Fruit fly (Drosophila melanogaster) whole organism, embryonic: ENCODE data around the gene lin-52.

Experiments
- CG10462 ChIP-seq: fragments of 200-800 bp; sonication (Bioruptor generic); optimal IDR thresholded peaks from 2 replicates; lab custom pipeline; 2016; ENCODE audit warnings: missing biosample characterization, missing genetic modification characterization
- CG11504 ChIP-seq: fragments of 200-800 bp; sonication (Bioruptor generic); optimal IDR thresholded peaks from 3 replicates; lab custom pipeline; 2019; ENCODE audit warnings: missing biosample characterization, mild to moderate bottlenecking, missing genetic modification characterization, moderate library complexity
- CG1233 ChIP-seq: fragments of 200-800 bp; sonication (Bioruptor generic); optimal IDR thresholded peaks from 4 replicates; lab custom pipeline; 2018; ENCODE audit warnings: missing biosample characterization, mild to moderate bottlenecking, missing genetic modification characterization
- CG12391 ChIP-seq: fragments of 200-800 bp; sonication (Bioruptor generic); optimal IDR thresholded peaks from 3 replicates; lab custom pipeline; 2018; ENCODE audit warnings: missing biosample characterization, mild to moderate bottlenecking, missing genetic modification characterization, moderate library complexity
- CG14667 ChIP-seq: fragments of 200-800 bp; sonication (Bioruptor generic); IDR thresholded peaks from 2 replicates; pipeline ENCODE4 v1.3.6; 2022; ENCODE audit warnings: missing biosample characterization, missing genetic modification characterization
- CG14710 ChIP-seq: fragments of 200-800 bp; sonication (Bioruptor generic); optimal IDR thresholded peaks from 3 replicates; lab custom pipeline; 2019; ENCODE audit warnings: missing biosample characterization, mild to moderate bottlenecking, missing genetic modification characterization, moderate library complexity
- CG14860 ChIP-seq: fragments of 200-800 bp; sonication (Bioruptor generic); IDR thresholded peaks from 3 replicates; pipeline ENCODE4 v1.3.6; 2022; ENCODE audit warnings: missing biosample characterization, missing genetic modification characterization; ENCODE audit not compliant: partially characterized antibody
- CG16863 ChIP-seq: fragments of 200-800 bp; sonication (Bioruptor generic); optimal IDR thresholded peaks from 3 replicates; lab custom pipeline; 2016; ENCODE audit warnings: missing biosample characterization, missing genetic modification characterization
- CG17361 ChIP-seq: fragments of 200-800 bp; sonication (Bioruptor generic); IDR thresholded peaks from 3 replicates; pipeline ENCODE4 v1.3.6; 2022; ENCODE audit warnings: missing biosample characterization, missing genetic modification characterization
- CG17829 ChIP-seq: fragments of 200-800 bp; optimal IDR thresholded peaks from 2 replicates; lab custom pipeline; 2019; ENCODE audit warnings: missing biosample characterization, mild to moderate bottlenecking, missing genetic modification characterization, moderate library complexity
- CG18476 ChIP-seq: fragments of 200-800 bp; sonication (Bioruptor generic); optimal IDR thresholded peaks from 2 replicates; lab custom pipeline; 2016; ENCODE audit warnings: missing biosample characterization, mild to moderate bottlenecking, missing genetic modification characterization
- CG2202 ChIP-seq: fragments of 200-800 bp; sonication (Bioruptor generic); optimal IDR thresholded peaks from 2 replicates; lab custom pipeline; 2018; ENCODE audit warnings: missing biosample characterization, mild to moderate bottlenecking, missing genetic modification characterization
- CG2712 ChIP-seq: fragments of 200-800 bp; optimal IDR thresholded peaks from 3 replicates; lab custom pipeline; 2019; ENCODE audit warnings: missing biosample characterization, mild to moderate bottlenecking, missing genetic modification characterization, moderate library complexity
- CG31441 ChIP-seq: fragments of 200-800 bp; sonication (Bioruptor generic); IDR thresholded peaks from 2 replicates; pipeline ENCODE4 v1.3.6; 2022; ENCODE audit warnings: missing biosample characterization, missing genetic modification characterization
- CG33213 ChIP-seq: fragments of 200-800 bp; sonication (Bioruptor generic); optimal IDR thresholded peaks from 3 replicates; lab custom pipeline; 2016; ENCODE audit warnings: missing biosample characterization, missing genetic modification characterization
- CG4360 ChIP-seq: fragments of 200-800 bp; sonication (Bioruptor generic); IDR thresholded peaks from 2 replicates; pipeline ENCODE4 v1.3.6; 2022; ENCODE audit warnings: missing biosample characterization, missing genetic modification characterization
- CG8089 ChIP-seq: fragments of 200-800 bp; sonication (Bioruptor generic); optimal IDR thresholded peaks from 3 replicates; lab custom pipeline; 2016; ENCODE audit warnings: missing biosample characterization, missing genetic modification characterization
- CG8359 ChIP-seq: fragments of 200-800 bp; sonication (Bioruptor generic); optimal IDR thresholded peaks from 2 replicates; lab custom pipeline; 2017; ENCODE audit warnings: missing biosample characterization, mild to moderate bottlenecking, missing genetic modification characterization, borderline replicate concordance
- CG9215 ChIP-seq: fragments of 200-800 bp; sonication (Bioruptor generic); IDR thresholded peaks from 2 replicates; pipeline ENCODE4 v1.3.6; 2022; ENCODE audit warnings: missing biosample characterization, missing genetic modification characterization
- CG9932 ChIP-seq: fragments of 200-800 bp; sonication (Bioruptor generic); IDR thresholded peaks from 2 replicates; pipeline ENCODE4 v1.3.6; 2022; ENCODE audit warnings: missing biosample characterization, missing genetic modification characterization
- CkIIα-i1 ChIP-seq: fragments of 200-800 bp; sonication (Bioruptor generic); IDR thresholded peaks from 2 replicates; pipeline ENCODE4 v1.3.6; 2022; ENCODE audit warnings: missing biosample characterization, missing genetic modification characterization
- Dp ChIP-seq: fragments of 200-800 bp; sonication (Bioruptor generic); optimal IDR thresholded peaks from 2 replicates; lab custom pipeline; 2018; ENCODE audit warnings: missing biosample characterization, mild to moderate bottlenecking, missing genetic modification characterization, moderate library complexity
- Drgx ChIP-seq: fragments of 200-800 bp; sonication (Bioruptor generic); IDR thresholded peaks from 2 replicates; pipeline ENCODE4 v1.3.6; 2022; ENCODE audit warnings: missing biosample characterization, missing genetic modification characterization
- Fer3 ChIP-seq: fragments of 200-800 bp; sonication (Bioruptor generic); optimal IDR thresholded peaks from 2 replicates; lab custom pipeline; 2018; ENCODE audit warnings: missing biosample characterization, mild to moderate bottlenecking, missing genetic modification characterization, moderate library complexity
- GATAe ChIP-seq: fragments of 200-800 bp; sonication (Bioruptor generic); conservative IDR thresholded peaks from 2 replicates; pipeline ENCODE4 v1.3.6; 2022; ENCODE audit warnings: missing biosample characterization, missing genetic modification characterization
- HmgZ ChIP-seq: fragments of 200-800 bp; sonication (Bioruptor generic); optimal IDR thresholded peaks from 2 replicates; lab custom pipeline; 2018; ENCODE audit warnings: missing biosample characterization, mild to moderate bottlenecking, missing genetic modification characterization
- Hmx ChIP-seq: fragments of 200-800 bp; sonication (Bioruptor generic); optimal IDR thresholded peaks from 2 replicates; lab custom pipeline; 2016; ENCODE audit warnings: missing biosample characterization, missing genetic modification characterization
- Hr51 ChIP-seq, 2 experiments: fragments of 200-800 bp; sonication (Bioruptor generic); optimal IDR thresholded peaks; 2 replicates in 1 of 2; 3 replicates in 1 of 2; lab custom pipeline; 2016 to 2018; ENCODE audit warnings: missing biosample characterization in 2 of 2, missing genetic modification characterization in 2 of 2, mild to moderate bottlenecking in 1 of 2, moderate library complexity in 1 of 2
- MBD-R2 ChIP-seq: fragments of 200-800 bp; sonication (Bioruptor generic); IDR thresholded peaks from 2 replicates; pipeline ENCODE4 v1.3.6; 2022; ENCODE audit warnings: missing biosample characterization, missing genetic modification characterization
- Meics ChIP-seq: fragments of 200-800 bp; sonication (Bioruptor generic); optimal IDR thresholded peaks from 2 replicates; lab custom pipeline; 2017; ENCODE audit warnings: missing biosample characterization, mild to moderate bottlenecking, missing genetic modification characterization
- Mrtf ChIP-seq: fragments of 200-800 bp; sonication (Bioruptor generic); IDR thresholded peaks from 3 replicates; pipeline ENCODE4 v1.3.6; 2022; ENCODE audit warnings: missing biosample characterization, missing genetic modification characterization
- Nf-YA ChIP-seq: fragments of 200-800 bp; sonication (Bioruptor generic); IDR thresholded peaks from 2 replicates; pipeline ENCODE4 v1.3.6; 2022; ENCODE audit warnings: missing biosample characterization, missing genetic modification characterization
- Stat92E ChIP-seq, 3 experiments: fragments of >200 bp in 2 of 3; fragments of 200-800 bp in 1 of 3; sonication (Bioruptor generic) in 1 of 3; optimal IDR thresholded peaks; 2 replicates each; lab custom pipeline; 2017 to 2019; ENCODE audit warnings: missing biosample characterization in 3 of 3, missing genetic modification characterization in 3 of 3, mild to moderate bottlenecking in 1 of 3, moderate library complexity in 1 of 3
- Vsx1 ChIP-seq: fragments of 200-800 bp; sonication (Bioruptor generic); optimal IDR thresholded peaks from 2 replicates; lab custom pipeline; 2017; ENCODE audit warnings: missing biosample characterization, mild to moderate bottlenecking, missing genetic modification characterization, missing genetic modification reagents
- aop ChIP-seq: fragments of 200-800 bp; sonication (Bioruptor generic); IDR thresholded peaks from 2 replicates; pipeline ENCODE4 v1.3.6; 2022; ENCODE audit warnings: missing biosample characterization, missing genetic modification characterization
- br ChIP-seq: fragments of >200 bp; optimal IDR thresholded peaks from 2 replicates; lab custom pipeline; 2017
- crp ChIP-seq, 2 experiments: fragments of 200-800 bp; sonication (Bioruptor generic); optimal IDR thresholded peaks; 2 replicates in 1 of 2; 3 replicates in 1 of 2; lab custom pipeline; 2017; ENCODE audit warnings: missing biosample characterization in 2 of 2, missing genetic modification characterization in 2 of 2, mild to moderate bottlenecking in 1 of 2, moderate library complexity in 1 of 2
- cwo ChIP-seq: fragments of 200-800 bp; sonication (Bioruptor generic); optimal IDR thresholded peaks from 3 replicates; lab custom pipeline; 2017; ENCODE audit warnings: missing biosample characterization, missing genetic modification characterization, mild to moderate bottlenecking, moderate library complexity, missing genetic modification reagents
- emc ChIP-seq: fragments of 200-800 bp; sonication (Bioruptor generic); optimal IDR thresholded peaks from 2 replicates; lab custom pipeline; 2016; ENCODE audit warnings: missing biosample characterization, missing genetic modification characterization
- exex ChIP-seq: fragments of 200-800 bp; sonication (Bioruptor generic); optimal IDR thresholded peaks from 4 replicates; lab custom pipeline; 2018; ENCODE audit warnings: missing biosample characterization, mild to moderate bottlenecking, missing genetic modification characterization, moderate library complexity
- eyg ChIP-seq: fragments of 200-800 bp; sonication (Bioruptor generic); optimal IDR thresholded peaks from 3 replicates; lab custom pipeline; 2016; ENCODE audit warnings: missing biosample characterization, missing genetic modification characterization
- fd64A ChIP-seq: fragments of 200-800 bp; sonication (Bioruptor generic); optimal IDR thresholded peaks from 3 replicates; lab custom pipeline; 2018; ENCODE audit warnings: missing biosample characterization, mild to moderate bottlenecking, missing genetic modification characterization
- gsb-n ChIP-seq: fragments of 200-800 bp; sonication (Bioruptor generic); optimal IDR thresholded peaks from 3 replicates; lab custom pipeline; 2018; ENCODE audit warnings: missing biosample characterization, mild to moderate bottlenecking, missing genetic modification characterization
- ind ChIP-seq: fragments of 200-800 bp; sonication (Bioruptor generic); optimal IDR thresholded peaks from 3 replicates; lab custom pipeline; 2016; ENCODE audit warnings: missing biosample characterization, missing genetic modification characterization
- lab ChIP-seq: fragments of 200-800 bp; sonication (Bioruptor generic); optimal IDR thresholded peaks from 3 replicates; lab custom pipeline; 2017; ENCODE audit warnings: missing biosample characterization, missing genetic modification characterization, mild to moderate bottlenecking, moderate library complexity, missing genetic modification reagents
- lbe ChIP-seq: fragments of 200-800 bp; sonication (Bioruptor generic); optimal IDR thresholded peaks from 2 replicates; lab custom pipeline; 2016; ENCODE audit warnings: missing biosample characterization, mild to moderate bottlenecking, missing genetic modification characterization
- lmd ChIP-seq: fragments of 200-800 bp; sonication (Bioruptor generic); IDR thresholded peaks from 2 replicates; pipeline ENCODE4 v1.3.6; 2022; ENCODE audit warnings: missing biosample characterization, missing genetic modification characterization
- row ChIP-seq: fragments of 200-800 bp; sonication (Bioruptor generic); IDR thresholded peaks from 3 replicates; pipeline ENCODE4 v1.3.6; 2022; ENCODE audit warnings: missing biosample characterization, missing genetic modification characterization
- sob ChIP-seq: fragments of 200-800 bp; sonication (Bioruptor generic); IDR thresholded peaks from 2 replicates; pipeline ENCODE4 v1.3.6; 2022; ENCODE audit warnings: missing biosample characterization, missing genetic modification characterization
- trh ChIP-seq: fragments of 200-800 bp; sonication (Bioruptor generic); optimal IDR thresholded peaks from 2 replicates; lab custom pipeline; 2016; ENCODE audit warnings: missing biosample characterization, missing genetic modification characterization
- wek ChIP-seq: fragments of 200-800 bp; sonication (Bioruptor generic); optimal IDR thresholded peaks from 3 replicates; lab custom pipeline; 2018; ENCODE audit warnings: missing biosample characterization, mild to moderate bottlenecking, missing genetic modification characterization, moderate library complexity

lin-52 gene

dm6 chrX:5737157-5737556, 17.6 kb downstream of the lin-52 start (continued):
- TF ChIP-seq CG10462 (no peak), CG17829 (no peak), CG17361 (no peak), fd64A (GFP tag; lab: Kevin White, UChicago) (no peak), lbe (no peak), sob (GFP tag; lab: Robert Waterston, UW) (0 out of 2 replicates have a peak, but pooled peaks have one; percentile 12), Hr51 (GFP tag; optimal IDR thresholded peaks at IDR 0.05; lab: Kevin White, UChicago) (peak in 1 of 2 experiments; percentile 2), Meics (GFP tag; lab: Kevin White, UChicago) (peak; percentile 31), exex (tag; lab: Kevin White, UChicago) (no peak), CG2712 (tag; lab: Kevin White, UChicago) (no peak), CG16863 (no peak), cwo (GFP tag; lab: Kevin White, UChicago) (peak; percentile 62), CkIIα-i1 (GFP tag; lab: Robert Waterston, UW) (no peak), lab (GFP tag; lab: Kevin White, UChicago) (peak; percentile 44), CG9932 (GFP tag; lab: Robert Waterston, UW) (peak; percentile 57), ind (GFP tag; lab: Kevin White, UChicago) (peak; percentile 50), CG11504 (tag; lab: Kevin White, UChicago) (peak; percentile 6), CG31441 (GFP tag; lab: Robert Waterston, UW) (no peak), br (lab: Kevin White, UChicago) (no peak), CG2202 (tag; lab: Kevin White, UChicago) (no peak), MBD-R2 (GFP tag; lab: Robert Waterston, UW) (0 out of 2 replicates have a peak, but pooled peaks have one; percentile 35), Dp (GFP tag; lab: Kevin White, UChicago) (no peak), Vsx1 (GFP tag; lab: Kevin White, UChicago) (no peak), HmgZ (tag; lab: Kevin White, UChicago) (no peak), Stat92E (GFP tag; optimal IDR thresholded peaks at IDR 0.05; lab: Kevin White, UChicago) (no peak), eyg (GFP tag; lab: Kevin White, UChicago) (no peak), CG14710 (no peak), crp (GFP tag; optimal IDR thresholded peaks at IDR 0.05; lab: Kevin White, UChicago) (no peak), CG4360 (GFP tag; lab: Robert Waterston, UW) (no peak), aop (GFP tag; lab: Robert Waterston, UW) (no peak), CG9215 (GFP tag; lab: Robert Waterston, UW) (peak; percentile 12; the same call in 1 of the 2 replicates), CG8359 (GFP tag; lab: Kevin White, UChicago) (no peak), CG14860 (no peak), CG18476 (GFP tag; lab: Kevin White, UChicago) (no peak), Nf-YA (GFP tag; lab: Robert Waterston, UW) (no peak), row (GFP tag; lab: Robert Waterston, UW) (peak; percentile 47; the same call in 1 of the 3 replicates), gsb-n (tag; lab: Kevin White, UChicago) (no peak), Mrtf (GFP tag; lab: Robert Waterston, UW) (peak; percentile 50; the same call in 1 of the 3 replicates), CG33213 (no peak), CG8089 (GFP tag; lab: Kevin White, UChicago) (no peak), lmd (GFP tag; lab: Robert Waterston, UW) (peak; percentile 30; the same call in 1 of the 2 replicates), CG14667 (GFP tag; lab: Robert Waterston, UW) (no peak), CG1233 (GFP tag; lab: Kevin White, UChicago) (no peak), GATAe (GFP tag; lab: Robert Waterston, UW) (no peak), trh (GFP tag; lab: Kevin White, UChicago) (no peak), emc (no peak), Drgx (GFP tag; lab: Robert Waterston, UW) (peak; percentile 59), CG12391 (tag; lab: Kevin White, UChicago) (no peak), Hmx (GFP tag; lab: Kevin White, UChicago) (no peak), wek (no peak), Fer3 (tag; lab: Kevin White, UChicago) (no peak)
